Worm (Caenorhabditis elegans) whole organism, late embryonic: ENCODE measurements around the gene wrk-1.

Experiments used
- F13H6.1 ChIP-seq: sonication (generic microtip); optimal IDR thresholded peaks from 2 replicates; lab custom pipeline; 2016; ENCODE audit warnings: missing genetic modification characterization, missing compliant biosample characterization
- T23F11.4 ChIP-seq: fragments of 200-800 bp; sonication (Bioruptor generic); optimal IDR thresholded peaks from 2 replicates; lab custom pipeline; 2018; ENCODE audit warnings: mild to moderate bottlenecking, missing genetic modification characterization, missing compliant biosample characterization
- ahr-1 ChIP-seq: sonication (generic microtip); optimal IDR thresholded peaks from 2 replicates; lab custom pipeline; 2016; ENCODE audit warnings: missing genetic modification characterization, missing compliant biosample characterization
- ama-1 ChIP-seq: fragments of 150-350 bp; optimal IDR thresholded peaks from 2 replicates; lab custom pipeline; 2014
- ceh-14 ChIP-seq: sonication (generic microtip); optimal IDR thresholded peaks from 2 replicates; lab custom pipeline; 2016; ENCODE audit warnings: missing genotype, missing genetic modification characterization, missing compliant biosample characterization
- ceh-19 ChIP-seq: fragments of 200-800 bp; sonication (Bioruptor generic); optimal IDR thresholded peaks from 2 replicates; lab custom pipeline; 2018; ENCODE audit warnings: mild to moderate bottlenecking, missing genetic modification characterization, missing compliant biosample characterization
- ceh-22 ChIP-seq: sonication (generic microtip); optimal IDR thresholded peaks from 2 replicates; lab custom pipeline; 2017; ENCODE audit warnings: missing biosample characterization, missing genetic modification characterization
- ceh-24 ChIP-seq: sonication (generic microtip); optimal IDR thresholded peaks from 2 replicates; lab custom pipeline; 2016; ENCODE audit warnings: mild to moderate bottlenecking, missing genetic modification characterization, missing compliant biosample characterization
- ceh-30 ChIP-seq: fragments of 150-350 bp; optimal IDR thresholded peaks from 2 replicates; lab custom pipeline; 2014; ENCODE audit warnings: missing biosample characterization, missing genetic modification characterization
- ceh-31 ChIP-seq: sonication (generic microtip); optimal IDR thresholded peaks from 2 replicates; lab custom pipeline; 2016; ENCODE audit warnings: missing genetic modification characterization, missing compliant biosample characterization
- ceh-34 ChIP-seq: sonication (generic microtip); optimal IDR thresholded peaks from 2 replicates; lab custom pipeline; 2016; ENCODE audit warnings: mild to moderate bottlenecking, missing genetic modification characterization, missing compliant biosample characterization
- ceh-48 ChIP-seq: sonication (generic microtip); optimal IDR thresholded peaks from 2 replicates; lab custom pipeline; 2016; ENCODE audit warnings: missing genetic modification characterization, inconsistent platforms, missing compliant biosample characterization
- ceh-6 ChIP-seq: fragments of 200-800 bp; sonication (Bioruptor generic); optimal IDR thresholded peaks from 2 replicates; lab custom pipeline; 2018; ENCODE audit warnings: mild to moderate bottlenecking, missing genetic modification characterization, missing compliant biosample characterization
- ceh-9 ChIP-seq: sonication (generic microtip); optimal IDR thresholded peaks from 2 replicates; lab custom pipeline; 2016; ENCODE audit warnings: mild to moderate bottlenecking, missing genetic modification characterization, inconsistent platforms, missing compliant biosample characterization
- dmd-4 ChIP-seq: sonication (generic microtip); optimal IDR thresholded peaks from 2 replicates; lab custom pipeline; 2016; ENCODE audit warnings: borderline replicate concordance, missing genetic modification characterization, missing compliant biosample characterization
- elt-4 ChIP-seq: sonication (generic microtip); optimal IDR thresholded peaks from 2 replicates; lab custom pipeline; 2016; ENCODE audit warnings: missing genetic modification characterization, missing compliant biosample characterization
- ets-4 ChIP-seq: sonication (generic microtip); optimal IDR thresholded peaks from 2 replicates; lab custom pipeline; 2016; ENCODE audit warnings: missing genetic modification characterization, missing compliant biosample characterization
- fax-1 ChIP-seq: sonication (generic microtip); optimal IDR thresholded peaks from 2 replicates; lab custom pipeline; 2016; ENCODE audit warnings: missing genotype, missing genetic modification characterization, missing compliant biosample characterization
- fkh-6 ChIP-seq: sonication (generic microtip); optimal IDR thresholded peaks from 2 replicates; lab custom pipeline; 2016; ENCODE audit warnings: missing genetic modification characterization, missing compliant biosample characterization
- hlh-13 ChIP-seq: fragments of 200-800 bp; sonication (Bioruptor generic); optimal IDR thresholded peaks from 2 replicates; lab custom pipeline; 2018; ENCODE audit warnings: mild to moderate bottlenecking, missing genetic modification characterization, missing compliant biosample characterization
- hlh-8 ChIP-seq: sonication (generic microtip); optimal IDR thresholded peaks from 2 replicates; lab custom pipeline; 2016; ENCODE audit warnings: missing genotype, missing genetic modification characterization, missing compliant biosample characterization
- lim-6 ChIP-seq: sonication (generic microtip); optimal IDR thresholded peaks from 2 replicates; lab custom pipeline; 2016; ENCODE audit warnings: missing genetic modification characterization, missing compliant biosample characterization
- lin-11 ChIP-seq: fragments of 200-800 bp; sonication (Bioruptor generic); optimal IDR thresholded peaks from 2 replicates; lab custom pipeline; 2018; ENCODE audit warnings: mild to moderate bottlenecking, missing genetic modification characterization, missing compliant biosample characterization
- nhr-11 ChIP-seq: fragments of 150-350 bp; optimal IDR thresholded peaks from 2 replicates; lab custom pipeline; 2014; ENCODE audit warnings: missing biosample characterization, missing genetic modification characterization
- pag-3 ChIP-seq: sonication (generic microtip); optimal IDR thresholded peaks from 2 replicates; lab custom pipeline; 2016; ENCODE audit warnings: missing compliant biosample characterization, missing genetic modification characterization, borderline replicate concordance
- pha-2 ChIP-seq: sonication (generic microtip); optimal IDR thresholded peaks from 2 replicates; lab custom pipeline; 2017; ENCODE audit warnings: mild to moderate bottlenecking, missing genetic modification characterization, missing compliant biosample characterization
- pha-4 ChIP-seq: fragments of 150-350 bp; optimal IDR thresholded peaks from 2 replicates; lab custom pipeline; 2018; ENCODE audit warnings: missing biosample characterization, missing genetic modification reagents, missing genetic modification characterization
- rnt-1 ChIP-seq: sonication (generic microtip); optimal IDR thresholded peaks from 2 replicates; lab custom pipeline; 2016; ENCODE audit warnings: missing genetic modification characterization, missing compliant biosample characterization
- sdc-2 ChIP-seq: sonication (generic microtip); optimal IDR thresholded peaks from 2 replicates; lab custom pipeline; 2016; ENCODE audit warnings: missing genotype, missing genetic modification characterization, missing compliant biosample characterization
- sox-2 ChIP-seq: fragments of 200-800 bp; sonication (Bioruptor generic); IDR thresholded peaks from 2 replicates; pipeline ENCODE4 v1.3.6; 2022; ENCODE audit warnings: missing genetic modification reagents, missing genetic modification characterization, missing compliant biosample characterization
- syd-9 ChIP-seq: sonication (generic microtip); optimal IDR thresholded peaks from 2 replicates; lab custom pipeline; 2016; ENCODE audit warnings: mild to moderate bottlenecking, missing genetic modification characterization, moderate library complexity, missing compliant biosample characterization
- tbx-2 ChIP-seq: sonication (generic microtip); optimal IDR thresholded peaks from 2 replicates; lab custom pipeline; 2016; ENCODE audit warnings: missing genetic modification characterization, missing compliant biosample characterization
- ttx-3 ChIP-seq: sonication (generic microtip); optimal IDR thresholded peaks from 2 replicates; lab custom pipeline; 2016; ENCODE audit warnings: missing genetic modification reagents, missing genetic modification characterization, missing compliant biosample characterization
- unc-3 ChIP-seq, 2 experiments: fragments of 200-800 bp in 1 of 2; sonication (Bioruptor generic) in 1 of 2; sonication (generic microtip) in 1 of 2; conservative IDR thresholded peaks in 1 of 2; optimal IDR thresholded peaks in 1 of 2; 2 replicates each; pipeline versions ENCODE4 v1.3.6 to Lab custom; 2016 to 2022; ENCODE audit warnings: missing compliant biosample characterization in 2 of 2, missing genetic modification characterization in 2 of 2, missing genetic modification reagents in 1 of 2
- unc-42 ChIP-seq: sonication (generic microtip); optimal IDR thresholded peaks from 2 replicates; lab custom pipeline; 2016; ENCODE audit warnings: missing genotype, missing genetic modification characterization, missing compliant biosample characterization
- unc-86 ChIP-seq: sonication (generic microtip); optimal IDR thresholded peaks from 2 replicates; lab custom pipeline; 2016; ENCODE audit warnings: missing genetic modification characterization, missing compliant biosample characterization

Gene wrk-1

ce11 chrX:8356305-8356704, 36.1 kb downstream of the wrk-1 start:
- TF ChIP-seq fkh-6 (no peak), T23F11.4 (no peak)

- TF ChIP-seq syd-9 (tag; lab: Kevin White, UChicago) (no peak), ceh-9 (tag; lab: Kevin White, UChicago) (no peak), pag-3 (tag; lab: Kevin White, UChicago) (no peak), lin-11 (tag; lab: Kevin White, UChicago) (no peak), ama-1 (lab: Kevin White, UChicago) (no peak), pha-2 (tag; lab: Kevin White, UChicago) (no peak), ets-4 (tag; lab: Kevin White, UChicago) (no peak), T23F11.4 (no peak), ahr-1 (tag; lab: Kevin White, UChicago) (no peak), F13H6.1 (tag; lab: Kevin White, UChicago) (no peak), unc-3 (GFP tag; conservative IDR thresholded peaks at IDR 0.05; lab: Robert Waterston, UW) (no peak), unc-3 (tag; optimal IDR thresholded peaks at IDR 0.05; lab: Kevin White, UChicago) (no peak), ttx-3 (tag; lab: Kevin White, UChicago) (no peak), tbx-2 (tag; lab: Kevin White, UChicago) (no peak)
- TF ChIP-seq, all 69 proteins: peak for 0
These were observed 37.0 kb downstream of the wrk-1 start for ce11 chrX:8355350-8355749.

- TF ChIP-seq ceh-48 (tag; lab: Kevin White, UChicago) (no peak), unc-86 (tag; lab: Kevin White, UChicago) (no peak), unc-42 (no peak), sdc-2 (tag; lab: Kevin White, UChicago) (no peak), lim-6 (tag; lab: Kevin White, UChicago) (no peak), dmd-4 (tag; lab: Kevin White, UChicago) (no peak), ceh-24 (tag; lab: Kevin White, UChicago) (no peak), ceh-19 (GFP tag; lab: Kevin White, UChicago) (no peak), ceh-22 (tag; lab: Kevin White, UChicago) (no peak), elt-4 (tag; lab: Kevin White, UChicago) (no peak), hlh-8 (no peak), ceh-31 (no peak), tbx-2 (tag; lab: Kevin White, UChicago) (no peak), hlh-13 (GFP tag; lab: Kevin White, UChicago) (no peak), sox-2 (GFP tag; lab: Robert Waterston, UW) (no peak), nhr-11 (tag; lab: Kevin White, UChicago) (no peak), ceh-14 (tag; lab: Kevin White, UChicago) (no peak), F13H6.1 (tag; lab: Kevin White, UChicago) (no peak), pha-4 (tag; lab: Kevin White, UChicago) (no peak), ceh-30 (tag; lab: Kevin White, UChicago) (no peak)
- TF ChIP-seq, all 69 proteins: peak for 0
These were observed 38.1 kb downstream of the wrk-1 start for ce11 chrX:8354284-8354784.

ce11 chrX:8350984-8351383, 41.4 kb downstream of the wrk-1 start, which contains the start of gene npr-28:
TSS of gene npr-28 (minus strand) at chrX:8351084.
- TF ChIP-seq sox-2 (GFP tag; lab: Robert Waterston, UW) (no peak), ceh-34 (no peak), ttx-3 (tag; lab: Kevin White, UChicago) (no peak), fax-1 (tag; lab: Kevin White, UChicago) (no peak)

- no peak for TF ChIP-seq rnt-1
- no peak for TF ChIP-seq ceh-34
- TF ChIP-seq ceh-6 (GFP tag; lab: Kevin White, UChicago): no peak
These were observed 46.1 kb downstream of the wrk-1 start, which contains the start of gene drd-5 for ce11 chrX:8346248-8346647. TSS of gene drd-5 (minus strand) at chrX:8346348.
